Fruit fly (Drosophila melanogaster) whole organism, wandering third instar larva: ENCODE measurements around the gene Or83c.

Source experiments
- CG32264 ChIP-seq: fragments of 200-800 bp; sonication (Bioruptor generic); optimal IDR thresholded peaks from 2 replicates; lab custom pipeline; 2016; ENCODE audit warnings: missing biosample characterization, missing genetic modification characterization
- CG9705 ChIP-seq: fragments of 200-800 bp; sonication (Bioruptor generic); optimal IDR thresholded peaks from 2 replicates; lab custom pipeline; 2018; ENCODE audit warnings: missing biosample characterization, mild to moderate bottlenecking, missing genetic modification characterization
- CrebA ChIP-seq: fragments of 200-800 bp; sonication (Bioruptor generic); optimal IDR thresholded peaks from 2 replicates; lab custom pipeline; 2016; ENCODE audit warnings: missing biosample characterization, mild to moderate bottlenecking, missing genetic modification characterization, borderline replicate concordance
- Dfd ChIP-seq: fragments of >200 bp; optimal IDR thresholded peaks from 2 replicates; lab custom pipeline; 2017; ENCODE audit warnings: missing biosample characterization, missing genetic modification characterization
- Dif ChIP-seq: fragments of 200-275, 200-300 bp; sonication (Bioruptor generic); optimal IDR thresholded peaks from 2 replicates; lab custom pipeline; 2018; ENCODE audit warnings: missing biosample characterization, missing genetic modification characterization; ENCODE audit not compliant: partially characterized antibody
- GATAd ChIP-seq: sonication (Bioruptor generic); optimal IDR thresholded peaks from 2 replicates; lab custom pipeline; 2016; ENCODE audit warnings: missing biosample characterization, missing genetic modification characterization
- Hnf4 ChIP-seq: fragments of 200-800 bp; sonication (Bioruptor generic); optimal IDR thresholded peaks from 2 replicates; lab custom pipeline; 2016; ENCODE audit warnings: missing biosample characterization, mild to moderate bottlenecking, missing genetic modification characterization
- Hr78 ChIP-seq: fragments of >200 bp; optimal IDR thresholded peaks from 2 replicates; lab custom pipeline; 2017; ENCODE audit warnings: missing biosample characterization, missing genetic modification characterization
- Hr83 ChIP-seq: fragments of 200-300 bp; sonication (Bioruptor generic); optimal IDR thresholded peaks from 2 replicates; lab custom pipeline; 2016; ENCODE audit warnings: missing biosample characterization, mild to moderate bottlenecking, missing genetic modification characterization, moderate library complexity; ENCODE audit not compliant: poor library complexity, severe bottlenecking
- Jra ChIP-seq: sonication (Bioruptor generic); optimal IDR thresholded peaks from 2 replicates; lab custom pipeline; 2016; ENCODE audit warnings: missing biosample characterization, missing genetic modification characterization
- Mio ChIP-seq: sonication (Bioruptor generic); optimal IDR thresholded peaks from 2 replicates; lab custom pipeline; 2016; ENCODE audit warnings: missing biosample characterization, missing genetic modification characterization
- Myc ChIP-seq: fragments of >200 bp; optimal IDR thresholded peaks from 2 replicates; lab custom pipeline; 2017
- N ChIP-seq: fragments of >200 bp; optimal IDR thresholded peaks from 2 replicates; lab custom pipeline; 2018; ENCODE audit warnings: missing biosample characterization, missing external identifiers, missing genetic modification characterization
- OdsH ChIP-seq: fragments of 200-800 bp; sonication (Bioruptor generic); optimal IDR thresholded peaks from 2 replicates; lab custom pipeline; 2016; ENCODE audit warnings: missing biosample characterization, mild to moderate bottlenecking, missing genetic modification characterization
- Rel ChIP-seq, 2 experiments: fragments of 200-800 bp; sonication (Bioruptor generic) in 1 of 2; optimal IDR thresholded peaks; 2 replicates in 1 of 2; 3 replicates in 1 of 2; lab custom pipeline; 2016 to 2019; ENCODE audit warnings: mild to moderate bottlenecking in 2 of 2, missing biosample characterization in 2 of 2, missing genetic modification characterization in 2 of 2, moderate library complexity in 1 of 2
- Sp1 ChIP-seq: fragments of 200-800 bp; sonication (Bioruptor generic); optimal IDR thresholded peaks from 3 replicates; lab custom pipeline; 2019; ENCODE audit warnings: missing biosample characterization, mild to moderate bottlenecking, missing genetic modification characterization, moderate library complexity
- Vsx2 ChIP-seq: fragments of 200-300, 225-300 bp; sonication (Bioruptor generic); optimal IDR thresholded peaks from 2 replicates; lab custom pipeline; 2018; ENCODE audit warnings: missing biosample characterization, missing genetic modification characterization; ENCODE audit not compliant: partially characterized antibody
- brk ChIP-seq: fragments of 200-800 bp; sonication (Bioruptor generic); optimal IDR thresholded peaks from 2 replicates; lab custom pipeline; 2016; ENCODE audit warnings: missing biosample characterization, mild to moderate bottlenecking, missing genetic modification characterization
- dl ChIP-seq, 2 experiments: fragments of 175-275, 200-275 bp in 1 of 2; fragments of 200-275 bp in 1 of 2; sonication (Bioruptor generic); optimal IDR thresholded peaks; lab custom pipeline; 2018; ENCODE audit warnings: mild to moderate bottlenecking in 2 of 2, missing biosample characterization in 2 of 2, missing genetic modification characterization in 2 of 2, moderate library complexity in 2 of 2; ENCODE audit not compliant: partially characterized antibody in 2 of 2, insufficient read depth in 1 of 2
- dmrt93B ChIP-seq: fragments of 200-800 bp; sonication (Bioruptor generic); optimal IDR thresholded peaks from 2 replicates; lab custom pipeline; 2018; ENCODE audit warnings: missing biosample characterization, mild to moderate bottlenecking, missing genetic modification characterization
- dsf ChIP-seq: sonication (Bioruptor generic); optimal IDR thresholded peaks from 2 replicates; lab custom pipeline; 2016; ENCODE audit warnings: missing biosample characterization, missing genetic modification characterization, borderline replicate concordance
- ey ChIP-seq: fragments of 200-800 bp; sonication (Bioruptor generic); optimal IDR thresholded peaks from 2 replicates; lab custom pipeline; 2016; ENCODE audit warnings: missing biosample characterization, missing genetic modification characterization
- foxo ChIP-seq, 2 experiments: fragments of 200-800 bp; sonication (Bioruptor generic); optimal IDR thresholded peaks; 2 replicates in 1 of 2; 3 replicates in 1 of 2; lab custom pipeline; 2016 to 2017; ENCODE audit warnings: missing biosample characterization in 2 of 2, missing genetic modification characterization in 2 of 2
- fru ChIP-seq: fragments of 200-800 bp; sonication (Bioruptor generic); optimal IDR thresholded peaks from 3 replicates; lab custom pipeline; 2016; ENCODE audit warnings: missing biosample characterization, mild to moderate bottlenecking, missing genetic modification characterization
- h ChIP-seq: fragments of 200-800 bp; sonication (Bioruptor generic); optimal IDR thresholded peaks from 3 replicates; lab custom pipeline; 2016; ENCODE audit warnings: missing biosample characterization, mild to moderate bottlenecking, missing genetic modification characterization
- jim ChIP-seq: fragments of 175-275, 200-325 bp; sonication (Bioruptor generic); optimal IDR thresholded peaks from 2 replicates; lab custom pipeline; 2016; ENCODE audit warnings: missing biosample characterization, mild to moderate bottlenecking, missing genetic modification characterization
- lola ChIP-seq: fragments of >200 bp; optimal IDR thresholded peaks from 2 replicates; lab custom pipeline; 2017; ENCODE audit warnings: missing biosample characterization, missing genetic modification characterization
- pan ChIP-seq: fragments of >200 bp; optimal IDR thresholded peaks from 2 replicates; lab custom pipeline; 2017
- psq ChIP-seq: fragments of 200-800 bp; sonication (Bioruptor generic); optimal IDR thresholded peaks from 3 replicates; lab custom pipeline; 2017; ENCODE audit warnings: missing biosample characterization, mild to moderate bottlenecking, missing genetic modification characterization, moderate library complexity
- rgr ChIP-seq: fragments of 200-800 bp; sonication (Bioruptor generic); optimal IDR thresholded peaks from 3 replicates; lab custom pipeline; 2016; ENCODE audit warnings: missing biosample characterization, mild to moderate bottlenecking, missing genetic modification characterization
- sage ChIP-seq: fragments of 200-800 bp; sonication (Bioruptor generic); optimal IDR thresholded peaks from 2 replicates; lab custom pipeline; 2016; ENCODE audit warnings: missing biosample characterization, mild to moderate bottlenecking, missing genetic modification characterization
- usp ChIP-seq: fragments of >200 bp; optimal IDR thresholded peaks from 2 replicates; lab custom pipeline; 2017; ENCODE audit warnings: missing biosample characterization, missing genetic modification characterization
- woc ChIP-seq: sonication (Bioruptor generic); optimal IDR thresholded peaks from 2 replicates; lab custom pipeline; 2016; ENCODE audit warnings: missing biosample characterization, mild to moderate bottlenecking, missing genetic modification characterization

The Or83c gene

DNA sequence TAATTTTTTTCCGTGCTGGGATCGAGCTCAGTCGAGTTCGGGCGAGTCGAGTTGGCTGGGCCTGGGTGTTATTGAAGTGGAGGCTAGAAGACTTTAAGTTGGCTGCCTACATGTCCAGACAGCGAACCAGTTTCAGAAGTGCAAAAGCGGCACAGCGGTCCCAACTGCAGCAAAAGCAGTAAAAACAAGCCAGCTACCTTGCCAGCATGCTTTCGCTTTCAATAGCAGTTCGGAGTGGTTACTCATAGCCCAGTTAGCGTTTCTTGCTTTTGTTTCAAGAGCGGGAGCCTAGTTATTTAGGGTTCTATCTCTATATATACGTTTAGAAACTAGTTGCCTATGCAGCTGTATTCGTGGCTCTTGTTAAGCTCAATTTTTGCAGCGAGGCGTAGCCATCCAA is 24.6 kb upstream of the Or83c start:
- no peak for TF ChIP-seq ey
- TF ChIP-seq Rel (GFP tag; optimal IDR thresholded peaks at IDR 0.05; lab: Kevin White, UChicago) = no peak
- TF ChIP-seq Rel (tag; optimal IDR thresholded peaks at IDR 0.05; lab: Kevin White, UChicago) = no peak
- no peak for TF ChIP-seq Sp1 (GFP tag; lab: Kevin White, UChicago)
- TF ChIP-seq fru (GFP tag; lab: Kevin White, UChicago) = no peak
- TF ChIP-seq rgr (GFP tag; lab: Kevin White, UChicago) = no peak
- no peak for TF ChIP-seq Hr78 (GFP tag; lab: Kevin White, UChicago)
- TF ChIP-seq sage (GFP tag; lab: Kevin White, UChicago) = no peak
- no peak for TF ChIP-seq dsf (GFP tag; lab: Kevin White, UChicago)
- no peak for TF ChIP-seq Hnf4 (GFP tag; lab: Kevin White, UChicago)
- no peak for TF ChIP-seq foxo (GFP tag; optimal IDR thresholded peaks at IDR 0.05; lab: Kevin White, UChicago)
- no peak for TF ChIP-seq Dif (GFP tag; lab: Kevin White, UChicago)
- TF ChIP-seq jim (GFP tag; lab: Kevin White, UChicago) = no peak
- TF ChIP-seq Dfd (GFP tag; lab: Kevin White, UChicago) = no peak
- TF ChIP-seq Jra (GFP tag; lab: Kevin White, UChicago) = no peak
- no peak for TF ChIP-seq OdsH
- no peak for TF ChIP-seq Hr83 (GFP tag; lab: Kevin White, UChicago)
- no peak for TF ChIP-seq GATAd
- no peak for TF ChIP-seq brk (GFP tag; lab: Kevin White, UChicago)
- no peak for TF ChIP-seq pan (lab: Kevin White, UChicago)
- TF ChIP-seq Vsx2 = no peak
- TF ChIP-seq, all 38 proteins: peak for 0

DNA sequence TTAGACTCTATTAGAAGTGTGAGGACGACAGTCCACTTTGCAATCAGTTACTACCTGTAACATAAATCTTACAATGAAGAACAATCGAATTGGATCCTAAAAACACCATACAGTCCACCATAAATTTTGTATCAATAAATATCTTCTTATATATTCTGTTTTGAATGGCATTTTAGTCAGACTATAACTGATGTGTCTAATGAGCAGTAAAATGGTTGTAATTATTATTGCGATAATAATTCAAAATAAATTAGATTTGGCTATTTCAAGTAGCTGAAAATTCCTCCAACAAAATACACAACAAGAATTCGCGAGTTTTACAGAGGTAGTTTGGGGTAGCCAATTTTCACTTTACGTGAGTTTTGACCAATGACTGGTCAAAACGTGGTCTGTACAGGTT is 24.2 kb upstream of the Or83c start:
- TF ChIP-seq CG32264 (GFP tag; lab: Kevin White, UChicago) = no peak
- no peak for TF ChIP-seq CG9705
- TF ChIP-seq h = no peak
- no peak for TF ChIP-seq jim (GFP tag; lab: Kevin White, UChicago)
- no peak for TF ChIP-seq psq

DNA sequence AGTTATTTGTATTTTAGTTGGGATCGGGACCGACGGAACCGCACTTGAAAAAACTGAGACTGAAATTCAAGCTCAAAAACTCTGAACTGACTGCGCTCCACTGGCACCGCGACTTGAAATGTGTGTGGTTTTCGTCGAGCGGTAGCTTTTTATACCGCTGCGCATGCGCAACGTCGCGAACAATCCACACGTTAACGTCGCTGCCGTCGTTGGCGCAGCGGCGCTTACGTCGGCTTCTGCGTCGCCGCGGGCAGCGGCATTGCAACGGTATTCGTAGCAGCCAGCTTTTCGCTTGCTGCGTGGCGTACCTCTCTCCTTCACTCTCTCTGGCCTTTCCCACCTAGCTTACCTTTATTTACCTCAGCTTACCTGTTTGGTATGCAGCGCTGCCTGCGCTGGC is 22.7 kb upstream of the Or83c start, which contains the start of gene Gasp:
Gene Gasp (minus strand): TSS at position 124 of the 400 bp plus-strand sequence.
- TF ChIP-seq Myc (lab: Kevin White, UChicago) (no peak), dmrt93B (no peak), psq (no peak), Dfd (GFP tag; lab: Kevin White, UChicago) (no peak), Vsx2 (peak; percentile 17), dl (GFP tag; optimal IDR thresholded peaks at IDR 0.05; lab: Kevin White, UChicago; ENCODE audit: insufficient read depth in 1 of 2, partially characterized antibody in 2 of 2) (peak in 1 of 2 experiments; percentile 28), Dif (GFP tag; lab: Kevin White, UChicago) (peak; percentile 17)

DNA sequence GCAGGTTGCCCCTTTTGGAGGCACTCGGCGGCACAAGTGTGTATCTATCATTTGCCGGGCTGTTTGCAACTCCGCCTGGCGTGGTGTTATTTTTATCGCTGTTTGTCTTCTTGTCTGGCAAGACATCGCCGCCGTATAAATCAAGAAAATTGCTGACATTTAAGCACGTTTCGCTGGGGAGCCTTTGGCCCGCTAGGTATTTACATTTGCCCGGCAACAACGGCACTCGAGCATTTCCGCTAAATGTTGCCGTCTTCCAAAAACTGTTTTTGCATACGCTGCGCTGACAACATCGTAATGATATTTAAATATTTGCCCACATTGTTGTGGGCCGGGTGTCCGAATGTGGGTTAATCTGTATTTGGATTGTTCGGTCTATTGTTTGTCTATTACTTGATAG is 20.2 kb upstream of the Or83c start:
- TF ChIP-seq CrebA (GFP tag; lab: Kevin White, UChicago) = no peak

DNA sequence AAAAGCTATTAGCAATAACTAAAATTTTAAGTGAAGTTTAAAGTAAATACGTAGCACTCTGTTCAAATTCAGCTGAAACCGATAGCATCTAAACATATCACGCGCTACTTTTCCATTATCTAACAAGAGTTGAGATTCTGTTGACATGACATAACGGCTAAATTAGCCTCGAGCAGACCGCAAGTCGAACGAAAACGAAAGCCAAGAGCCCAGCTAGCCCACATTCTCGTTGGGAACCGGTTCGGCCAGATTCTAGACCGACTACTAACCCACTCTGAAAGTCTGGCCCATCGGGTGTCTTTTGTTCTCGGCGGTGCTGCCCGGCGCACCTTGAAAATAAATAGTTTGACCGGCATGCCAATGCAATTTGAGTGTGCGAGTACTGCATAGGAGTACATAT is 19.0 kb upstream of the Or83c start:
- TF ChIP-seq woc (no peak), Hr78 (GFP tag; lab: Kevin White, UChicago) (no peak), pan (lab: Kevin White, UChicago) (no peak), CG9705 (no peak), Sp1 (GFP tag; lab: Kevin White, UChicago) (no peak), N (no peak), usp (GFP tag; lab: Kevin White, UChicago) (no peak), rgr (GFP tag; lab: Kevin White, UChicago) (no peak), lola (GFP tag; lab: Kevin White, UChicago) (no peak), Hnf4 (GFP tag; lab: Kevin White, UChicago) (no peak), fru (GFP tag; lab: Kevin White, UChicago) (no peak), Mio (GFP tag; lab: Kevin White, UChicago) (no peak), brk (GFP tag; lab: Kevin White, UChicago) (no peak), OdsH (no peak), Vsx2 (no peak), ey (no peak), foxo (GFP tag; optimal IDR thresholded peaks at IDR 0.05; lab: Kevin White, UChicago) (no peak), Jra (GFP tag; lab: Kevin White, UChicago) (no peak), dl (GFP tag; optimal IDR thresholded peaks at IDR 0.05; lab: Kevin White, UChicago; ENCODE audit: insufficient read depth in 1 of 2, partially characterized antibody in 2 of 2) (no peak)
